Fruit fly (Drosophila melanogaster): ENCODE measurements at regions not wholly inside any gene's neighbourhood (a gene's known extent, or its start where the extent isn't known, plus 50 kb on each side); places are given as distances from the start of the nearest gene placed in this dataset.

DNA sequence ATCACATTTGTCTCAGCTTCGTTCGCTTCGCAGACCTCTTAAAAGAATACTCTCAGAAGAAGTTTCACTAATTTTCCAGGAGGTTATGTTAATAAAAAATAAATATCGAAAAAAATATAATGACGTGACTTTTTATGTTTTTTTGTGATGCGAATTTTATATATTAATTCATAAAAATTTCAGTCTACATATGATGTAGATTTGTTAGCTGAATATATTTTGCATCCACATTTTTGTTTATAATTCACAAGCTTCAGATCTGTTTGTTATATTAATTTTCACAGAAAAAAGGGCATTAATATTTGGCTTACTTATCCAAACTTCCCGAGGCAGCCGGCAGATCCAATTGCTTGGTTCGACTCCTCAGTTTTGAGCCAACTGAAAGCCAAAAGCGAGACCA is 57.4 kb downstream of the vvl start:
- TF ChIP-seq gcm2 (GFP tag; optimal IDR thresholded peaks at IDR 0.05) (no peak), CG18262 (tag; optimal IDR thresholded peaks at IDR 0.05) (no peak), nom (GFP tag; optimal IDR thresholded peaks at IDR 0.05) (peak; percentile 36), croc (GFP tag; conservative IDR thresholded peaks at IDR 0.05) (no peak), HmgD (GFP tag; optimal IDR thresholded peaks at IDR 0.05) (no peak), bsh (GFP tag; optimal IDR thresholded peaks at IDR 0.05) (peak in 1 of 2 experiments; percentile 40)

DNA sequence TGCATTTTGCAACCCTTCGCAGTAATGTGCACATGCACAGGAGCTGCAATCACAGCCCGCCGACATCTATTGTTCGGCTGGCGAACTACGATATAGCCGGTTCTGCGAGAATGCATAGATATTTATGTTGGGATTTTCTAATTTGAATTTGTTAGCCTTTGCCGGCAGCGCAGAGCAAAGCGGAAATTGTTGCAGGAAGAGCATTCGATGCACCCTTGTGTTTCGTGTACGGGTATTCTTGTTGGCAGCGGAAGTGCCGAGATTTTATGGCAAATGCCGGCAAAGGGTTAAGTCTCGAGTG is 55.9 kb downstream of the vvl start:
- TF ChIP-seq zen (tag; optimal IDR thresholded peaks at IDR 0.05) = peak; percentile 62
- no peak for TF ChIP-seq CG6683 (GFP tag; optimal IDR thresholded peaks at IDR 0.05)
- TF ChIP-seq seq (GFP tag; IDR thresholded peaks at IDR 0.05) = 0 out of 2 replicates have a peak, but pooled peaks have one; percentile 14
- peak; percentile 4 for TF ChIP-seq Med (GFP tag)
- peak; percentile 8 for TF ChIP-seq twi (tag; optimal IDR thresholded peaks at IDR 0.05)
- peak; percentile 82 for TF ChIP-seq Kr (GFP tag; optimal IDR thresholded peaks at IDR 0.05)
- peak; percentile 90 for TF ChIP-seq nerfin-1 (tag; optimal IDR thresholded peaks at IDR 0.05)
- peak; percentile 8 for TF ChIP-seq CG7271 (tag; optimal IDR thresholded peaks at IDR 0.05)
- no peak for TF ChIP-seq cad (GFP tag; optimal IDR thresholded peaks at IDR 0.05)
- peak; percentile 26 for TF ChIP-seq D19A (tag; optimal IDR thresholded peaks at IDR 0.05)
- TF ChIP-seq pita (GFP tag; optimal IDR thresholded peaks at IDR 0.05) = peak; percentile 14
- TF ChIP-seq insv (GFP tag; optimal IDR thresholded peaks at IDR 0.05) = peak; percentile 77 to 97
- TF ChIP-seq Ets97D (GFP tag; optimal IDR thresholded peaks at IDR 0.05) = peak; percentile 11
- TF ChIP-seq D (optimal IDR thresholded peaks at IDR 0.05) = peak; percentile 39
- no peak for TF ChIP-seq D (GFP tag; optimal IDR thresholded peaks at IDR 0.05)
- no peak for TF ChIP-seq CG2875 (GFP tag; optimal IDR thresholded peaks at IDR 0.05)
- TF ChIP-seq CG18262 (tag; optimal IDR thresholded peaks at IDR 0.05) = no peak
- peak; percentile 10 for TF ChIP-seq stwl (tag; optimal IDR thresholded peaks at IDR 0.05)
- peak; percentile 28 for TF ChIP-seq CG15479 (GFP tag; optimal IDR thresholded peaks at IDR 0.05)
- peak; percentile 87 for TF ChIP-seq CTCF (GFP tag; optimal IDR thresholded peaks at IDR 0.05)
- 0 out of 3 replicates have a peak, but pooled peaks have one; percentile 11 for TF ChIP-seq Optix (GFP tag; IDR thresholded peaks at IDR 0.05)

DNA sequence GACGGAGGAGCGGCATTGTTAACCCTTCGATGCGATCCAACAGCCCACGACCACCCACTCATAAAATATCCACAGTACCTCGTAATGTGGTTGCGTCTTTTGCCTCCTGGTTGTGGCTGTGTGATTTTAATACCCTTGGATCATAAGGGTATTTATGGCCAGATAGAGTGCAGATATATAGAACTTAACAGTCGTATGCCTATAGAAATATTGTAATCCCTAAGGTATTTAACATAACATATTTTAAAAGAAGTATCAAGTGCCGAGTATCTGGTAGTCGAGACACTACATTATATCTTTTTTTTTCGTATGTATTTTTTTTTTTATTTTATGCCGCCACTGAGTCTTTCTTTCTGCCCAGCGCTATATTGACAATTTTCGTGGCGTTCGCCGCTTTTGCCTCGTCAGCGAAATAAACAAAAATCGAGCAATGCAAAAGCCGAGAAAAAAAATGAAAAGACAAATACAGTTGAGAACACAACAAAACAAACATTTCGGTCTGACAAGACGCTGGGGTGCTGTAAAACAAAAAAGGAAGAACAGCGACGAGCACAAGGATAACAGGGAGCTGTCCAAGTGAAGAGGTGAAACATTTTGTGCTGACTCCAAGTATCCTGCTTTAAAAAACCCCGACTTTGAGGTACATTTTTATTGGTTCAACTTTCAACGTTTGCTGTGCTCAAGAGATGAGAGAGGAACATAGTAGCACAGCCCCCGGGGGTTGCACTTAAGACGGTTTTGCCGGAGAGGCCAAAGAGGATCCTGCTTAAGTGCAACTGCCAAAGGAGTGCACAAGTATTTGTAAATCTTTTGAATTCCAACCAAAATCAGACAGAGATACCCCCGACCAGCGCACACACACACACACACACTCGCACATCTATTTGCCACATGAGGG is 55.3 kb downstream of the vvl start:
- TF ChIP-seq CG2712 (tag; optimal IDR thresholded peaks at IDR 0.05) (peak; percentile 21), D (optimal IDR thresholded peaks at IDR 0.05) (no peak), D (GFP tag; optimal IDR thresholded peaks at IDR 0.05) (no peak), wor (GFP tag; IDR thresholded peaks at IDR 0.05) (no peak), CG7357 (GFP tag; IDR thresholded peaks at IDR 0.05) (no peak), HLH54F (GFP tag; optimal IDR thresholded peaks at IDR 0.05) (no peak), row (GFP tag; IDR thresholded peaks at IDR 0.05) (peak; percentile 28; the same call in 1 of the 3 replicates), CG7963 (GFP tag; IDR thresholded peaks at IDR 0.05; ENCODE audit: partially characterized antibody) (no peak), Side (GFP tag; optimal IDR thresholded peaks at IDR 0.05) (no peak), CG33213 (GFP tag; optimal IDR thresholded peaks at IDR 0.05) (no peak), CG11456 (GFP tag; IDR thresholded peaks at IDR 0.05) (no peak), Dp (GFP tag; optimal IDR thresholded peaks at IDR 0.05) (no peak), CG31441 (GFP tag; IDR thresholded peaks at IDR 0.05) (0 out of 2 replicates have a peak, but pooled peaks have one; percentile 33), Pdp1 (GFP tag; optimal IDR thresholded peaks at IDR 0.05) (no peak), NC2β (GFP tag; optimal IDR thresholded peaks at IDR 0.05) (no peak), kay (GFP tag; optimal IDR thresholded peaks at IDR 0.05) (no peak), nom (GFP tag; optimal IDR thresholded peaks at IDR 0.05) (no peak), Ssrp (tag; optimal IDR thresholded peaks at IDR 0.05) (no peak), Six4 (GFP tag; optimal IDR thresholded peaks at IDR 0.05) (no peak), CG16779 (GFP tag; IDR thresholded peaks at IDR 0.05) (no peak), CG10209 (GFP tag; optimal IDR thresholded peaks at IDR 0.05) (no peak), prd (optimal IDR thresholded peaks at IDR 0.05) (no peak), prd (GFP tag; IDR thresholded peaks at IDR 0.05) (peak; percentile 64; the same call in 2 of the 3 replicates), cg (GFP tag; optimal IDR thresholded peaks at IDR 0.05) (peak; percentile 51), CG7928 (GFP tag; optimal IDR thresholded peaks at IDR 0.05) (no peak)

Measured in whole organism, embryonic.